Worm (Caenorhabditis elegans) whole organism, L4/young adult: ENCODE data around the gene ttr-28.

Experiments
- W03F9.2 ChIP-seq: fragments of 150-350 bp; optimal IDR thresholded peaks from 2 replicates; lab custom pipeline; 2014; ENCODE audit warnings: missing biosample characterization, missing genetic modification characterization
- dao-5 ChIP-seq: sonication (generic microtip); optimal IDR thresholded peaks from 2 replicates; lab custom pipeline; 2016; ENCODE audit warnings: missing genotype, missing genetic modification characterization, moderate library complexity, missing compliant biosample characterization
- him-1 ChIP-seq: sonication (generic microtip); optimal IDR thresholded peaks from 2 replicates; lab custom pipeline; 2016; ENCODE audit warnings: missing genotype, missing genetic modification reagents, missing genetic modification characterization, missing compliant biosample characterization

DNA sequence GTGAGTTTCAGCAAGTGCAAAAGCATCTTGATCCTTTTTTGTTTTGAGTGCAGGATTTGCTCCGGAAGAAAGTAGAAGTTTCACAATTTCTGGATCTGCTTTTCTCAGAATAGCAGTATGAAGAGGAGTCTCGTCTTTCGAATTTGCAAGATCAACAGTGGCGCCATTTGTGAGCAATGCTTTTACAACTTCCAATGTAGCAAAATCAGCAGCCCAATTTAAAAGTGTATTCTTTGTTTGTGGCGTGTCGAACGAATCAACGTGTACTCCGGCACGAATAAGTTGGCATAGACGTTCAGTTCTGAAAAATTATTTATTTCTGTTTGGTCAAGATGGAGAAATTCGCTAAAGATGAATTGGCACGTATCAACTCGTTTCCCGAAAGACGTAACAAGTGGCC is 44.6 kb upstream of the ttr-28 start, which contains the start of gene T16G1.13:
- TF ChIP-seq him-1 (tag; lab: Kevin White, UChicago) = no peak
- TF ChIP-seq dao-5 = no peak
- no peak for TF ChIP-seq W03F9.2 (tag; lab: Kevin White, UChicago)
